Worm (Caenorhabditis elegans): ENCODE measurements around the gene ppt-1.

- TF ChIP-seq nhr-11 (tag; optimal IDR thresholded peaks at IDR 0.05) (no peak), aly-2 (tag; optimal IDR thresholded peaks at IDR 0.05) (no peak), ces-1 (GFP tag; optimal IDR thresholded peaks at IDR 0.05) (no peak)
Observed at ce11 chrV:6668741-6669140, 42.6 kb upstream of the ppt-1 start, which contains the start of gene str-180.
